Fruit fly (Drosophila melanogaster) whole organism, embryonic: ENCODE data around the gene ETHR.

Experiments used
- CG10267 ChIP-seq: fragments of 200-800 bp; sonication (Bioruptor generic); optimal IDR thresholded peaks from 2 replicates; lab custom pipeline; 2018; ENCODE audit warnings: missing biosample characterization, mild to moderate bottlenecking, missing genetic modification characterization, moderate library complexity
- CG11398 ChIP-seq: fragments of 200-800 bp; sonication (Bioruptor generic); optimal IDR thresholded peaks from 2 replicates; lab custom pipeline; 2016; ENCODE audit warnings: missing biosample characterization, missing genetic modification characterization
- CG12104 ChIP-seq: fragments of 200-800 bp; sonication (Bioruptor generic); optimal IDR thresholded peaks from 3 replicates; lab custom pipeline; 2016; ENCODE audit warnings: missing biosample characterization, missing genetic modification characterization
- CG12155 ChIP-seq: fragments of 200-800 bp; sonication (Bioruptor generic); optimal IDR thresholded peaks from 3 replicates; lab custom pipeline; 2016; ENCODE audit warnings: missing biosample characterization, missing genetic modification characterization
- CG14667 ChIP-seq: fragments of 200-800 bp; sonication (Bioruptor generic); IDR thresholded peaks from 2 replicates; pipeline ENCODE4 v1.3.6; 2022; ENCODE audit warnings: missing biosample characterization, missing genetic modification characterization
- CG15696 ChIP-seq: fragments of 200-800 bp; sonication (Bioruptor generic); optimal IDR thresholded peaks from 2 replicates; lab custom pipeline; 2019; ENCODE audit warnings: missing biosample characterization, mild to moderate bottlenecking, missing genetic modification characterization, moderate library complexity
- CG17385 ChIP-seq: fragments of 200-800 bp; sonication (Bioruptor generic); optimal IDR thresholded peaks from 3 replicates; lab custom pipeline; 2018; ENCODE audit warnings: missing biosample characterization, mild to moderate bottlenecking, missing genetic modification characterization
- CG17912 ChIP-seq: fragments of 200-800 bp; sonication (Bioruptor generic); optimal IDR thresholded peaks from 2 replicates; lab custom pipeline; 2018; ENCODE audit warnings: missing biosample characterization, mild to moderate bottlenecking, missing genetic modification characterization
- CG32767 ChIP-seq: fragments of 200-800 bp; sonication (Bioruptor generic); IDR thresholded peaks from 2 replicates; pipeline ENCODE4 v1.3.6; 2022; ENCODE audit warnings: missing biosample characterization, missing genetic modification characterization
- CG34376 ChIP-seq: fragments of 200-800 bp; sonication (Bioruptor generic); optimal IDR thresholded peaks from 2 replicates; lab custom pipeline; 2018; ENCODE audit warnings: missing biosample characterization, mild to moderate bottlenecking, missing genetic modification characterization
- CG43689 ChIP-seq: fragments of 200-800 bp; sonication (Bioruptor generic); IDR thresholded peaks from 2 replicates; pipeline ENCODE4 v1.3.6; 2022; ENCODE audit warnings: missing biosample characterization, missing genetic modification characterization
- CG4707 ChIP-seq: fragments of 200-800 bp; sonication (Bioruptor generic); optimal IDR thresholded peaks from 2 replicates; lab custom pipeline; 2018; ENCODE audit warnings: missing biosample characterization, mild to moderate bottlenecking, missing genetic modification characterization, moderate library complexity
- CG5180 ChIP-seq: fragments of 200-800 bp; sonication (Bioruptor generic); optimal IDR thresholded peaks from 3 replicates; lab custom pipeline; 2017; ENCODE audit warnings: missing biosample characterization, missing genetic modification characterization, mild to moderate bottlenecking, moderate library complexity, missing genetic modification reagents
- CG7786 ChIP-seq: fragments of 200-800 bp; sonication (Bioruptor generic); optimal IDR thresholded peaks from 2 replicates; lab custom pipeline; 2016; ENCODE audit warnings: missing biosample characterization, missing genetic modification characterization
- CG7963 ChIP-seq: fragments of 200-800 bp; sonication (Bioruptor generic); IDR thresholded peaks from 3 replicates; pipeline ENCODE4 v1.3.6; 2022; ENCODE audit warnings: missing biosample characterization, missing genetic modification characterization; ENCODE audit not compliant: partially characterized antibody
- CG8089 ChIP-seq: fragments of 200-800 bp; sonication (Bioruptor generic); optimal IDR thresholded peaks from 3 replicates; lab custom pipeline; 2016; ENCODE audit warnings: missing biosample characterization, missing genetic modification characterization
- CG8281 ChIP-seq: fragments of 200-800 bp; sonication (Bioruptor generic); optimal IDR thresholded peaks from 2 replicates; lab custom pipeline; 2018; ENCODE audit warnings: missing biosample characterization, mild to moderate bottlenecking, missing genetic modification characterization, moderate library complexity
- CG9797 ChIP-seq: fragments of 200-800 bp; sonication (Bioruptor generic); optimal IDR thresholded peaks from 3 replicates; lab custom pipeline; 2018; ENCODE audit warnings: missing biosample characterization, mild to moderate bottlenecking, missing genetic modification characterization
- CG9932 ChIP-seq: fragments of 200-800 bp; sonication (Bioruptor generic); IDR thresholded peaks from 2 replicates; pipeline ENCODE4 v1.3.6; 2022; ENCODE audit warnings: missing biosample characterization, missing genetic modification characterization
- Chrac-16 ChIP-seq: fragments of 200-800 bp; sonication (Bioruptor generic); optimal IDR thresholded peaks from 3 replicates; lab custom pipeline; 2016; ENCODE audit warnings: missing biosample characterization, missing genetic modification characterization
- Dad ChIP-seq: fragments of 200-800 bp; sonication (Bioruptor generic); optimal IDR thresholded peaks from 3 replicates; lab custom pipeline; 2016; ENCODE audit warnings: missing biosample characterization, missing genetic modification characterization
- Dbx ChIP-seq: fragments of 200-800 bp; sonication (Bioruptor generic); IDR thresholded peaks from 3 replicates; pipeline ENCODE4 v1.3.6; 2022; ENCODE audit warnings: missing biosample characterization, missing genetic modification characterization
- Dfd ChIP-seq, 2 experiments: fragments of >200 bp; optimal IDR thresholded peaks; 2 replicates each; lab custom pipeline; 2017; ENCODE audit warnings: missing biosample characterization in 2 of 2, missing genetic modification characterization in 2 of 2
- Fer1 ChIP-seq: fragments of 200-800 bp; sonication (Bioruptor generic); optimal IDR thresholded peaks from 2 replicates; lab custom pipeline; 2017; ENCODE audit warnings: missing biosample characterization, mild to moderate bottlenecking, missing genetic modification characterization
- GATAe ChIP-seq: fragments of 200-800 bp; sonication (Bioruptor generic); conservative IDR thresholded peaks from 2 replicates; pipeline ENCODE4 v1.3.6; 2022; ENCODE audit warnings: missing biosample characterization, missing genetic modification characterization
- Hr39 ChIP-seq: fragments of >200 bp; optimal IDR thresholded peaks from 2 replicates; lab custom pipeline; 2017
- Max ChIP-seq: fragments of 200-800 bp; sonication (Bioruptor generic); optimal IDR thresholded peaks from 2 replicates; lab custom pipeline; 2016; ENCODE audit warnings: missing biosample characterization, mild to moderate bottlenecking, missing genetic modification characterization
- Meics ChIP-seq: fragments of 200-800 bp; sonication (Bioruptor generic); optimal IDR thresholded peaks from 2 replicates; lab custom pipeline; 2017; ENCODE audit warnings: missing biosample characterization, mild to moderate bottlenecking, missing genetic modification characterization
- Nf-YC ChIP-seq: fragments of 200-800 bp; optimal IDR thresholded peaks from 3 replicates; lab custom pipeline; 2019; ENCODE audit warnings: missing biosample characterization, mild to moderate bottlenecking, missing genetic modification characterization, moderate library complexity
- Opbp ChIP-seq: fragments of 200-800 bp; sonication (Bioruptor generic); IDR thresholded peaks from 3 replicates; pipeline ENCODE4 v1.3.6; 2022; ENCODE audit warnings: missing biosample characterization, missing genetic modification characterization; ENCODE audit not compliant: partially characterized antibody
- Sry-β ChIP-seq: fragments of 200-800 bp; sonication (Bioruptor generic); optimal IDR thresholded peaks from 2 replicates; lab custom pipeline; 2018; ENCODE audit warnings: missing biosample characterization, mild to moderate bottlenecking, missing genetic modification characterization, moderate library complexity
- Vsx1 ChIP-seq: fragments of 200-800 bp; sonication (Bioruptor generic); optimal IDR thresholded peaks from 2 replicates; lab custom pipeline; 2017; ENCODE audit warnings: missing biosample characterization, mild to moderate bottlenecking, missing genetic modification characterization, missing genetic modification reagents
- ac ChIP-seq: fragments of 200-800 bp; sonication (Bioruptor generic); optimal IDR thresholded peaks from 3 replicates; lab custom pipeline; 2017; ENCODE audit warnings: missing biosample characterization, mild to moderate bottlenecking, missing genetic modification characterization
- cas ChIP-seq: fragments of 200-800 bp; sonication (Bioruptor generic); IDR thresholded peaks from 2 replicates; pipeline ENCODE4 v1.3.6; 2022; ENCODE audit warnings: missing biosample characterization, missing genetic modification characterization
- cwo ChIP-seq: fragments of 200-800 bp; sonication (Bioruptor generic); optimal IDR thresholded peaks from 3 replicates; lab custom pipeline; 2017; ENCODE audit warnings: missing biosample characterization, missing genetic modification characterization, mild to moderate bottlenecking, moderate library complexity, missing genetic modification reagents
- dm ChIP-seq: fragments of 200-800 bp; sonication (Bioruptor generic); optimal IDR thresholded peaks from 3 replicates; lab custom pipeline; 2016; ENCODE audit warnings: missing biosample characterization, missing genetic modification characterization
- eyg ChIP-seq: fragments of 200-800 bp; sonication (Bioruptor generic); optimal IDR thresholded peaks from 3 replicates; lab custom pipeline; 2016; ENCODE audit warnings: missing biosample characterization, missing genetic modification characterization
- fru ChIP-seq: fragments of >200 bp; optimal IDR thresholded peaks from 2 replicates; lab custom pipeline; 2017
- gro ChIP-seq: fragments of 200-800 bp; sonication (Bioruptor generic); optimal IDR thresholded peaks from 2 replicates; lab custom pipeline; 2016; ENCODE audit warnings: missing biosample characterization, missing genetic modification characterization
- gsb-n ChIP-seq: fragments of 200-800 bp; sonication (Bioruptor generic); optimal IDR thresholded peaks from 3 replicates; lab custom pipeline; 2018; ENCODE audit warnings: missing biosample characterization, mild to moderate bottlenecking, missing genetic modification characterization
- h ChIP-seq: fragments of >200 bp; optimal IDR thresholded peaks from 2 replicates; lab custom pipeline; 2017
- hb ChIP-seq: fragments of 200-800 bp; sonication (Bioruptor generic); IDR thresholded peaks from 3 replicates; pipeline ENCODE4 v1.3.6; 2022; ENCODE audit warnings: missing biosample characterization, missing genetic modification characterization; ENCODE audit not compliant: partially characterized antibody
- inv ChIP-seq: fragments of 200-800 bp; sonication (Bioruptor generic); IDR thresholded peaks from 2 replicates; pipeline ENCODE4 v1.3.6; 2022; ENCODE audit warnings: missing biosample characterization, missing genetic modification characterization; ENCODE audit not compliant: partially characterized antibody
- knrl ChIP-seq: fragments of 200-800 bp; sonication (Bioruptor generic); IDR thresholded peaks from 3 replicates; pipeline ENCODE4 v1.3.6; 2022; ENCODE audit warnings: missing biosample characterization, missing genetic modification characterization; ENCODE audit not compliant: partially characterized antibody
- mld ChIP-seq: fragments of 200-800 bp; sonication (Bioruptor generic); IDR thresholded peaks from 3 replicates; pipeline ENCODE4 v1.3.6; 2022; ENCODE audit warnings: missing biosample characterization, missing genetic modification characterization; ENCODE audit not compliant: partially characterized antibody
- oc ChIP-seq: fragments of 200-800 bp; sonication (Bioruptor generic); optimal IDR thresholded peaks from 2 replicates; lab custom pipeline; 2018; ENCODE audit warnings: missing biosample characterization, mild to moderate bottlenecking, missing genetic modification characterization, moderate library complexity
- psq ChIP-seq: fragments of 200-800 bp; sonication (Bioruptor generic); optimal IDR thresholded peaks from 2 replicates; lab custom pipeline; 2017; ENCODE audit warnings: missing biosample characterization, missing genetic modification characterization
- sens-2 ChIP-seq: fragments of 200-800 bp; sonication (Bioruptor generic); IDR thresholded peaks from 2 replicates; pipeline ENCODE4 v1.3.6; 2022; ENCODE audit warnings: missing biosample characterization, missing genetic modification characterization
- slou ChIP-seq: fragments of 200-800 bp; sonication (Bioruptor generic); optimal IDR thresholded peaks from 3 replicates; lab custom pipeline; 2016; ENCODE audit warnings: missing biosample characterization, missing genetic modification characterization
- zen2 ChIP-seq: fragments of 200-800 bp; sonication (Bioruptor generic); IDR thresholded peaks from 3 replicates; pipeline ENCODE4 v1.3.6; 2022; ENCODE audit warnings: missing biosample characterization, missing genetic modification characterization; ENCODE audit not compliant: partially characterized antibody

ETHR gene

dm6 chr3R:21223453-21224057 is 23.3 kb upstream of the ETHR start, which contains the start of the genes CG3337 and Nelf-A (continued):
- TF ChIP-seq CG12155 (GFP tag; lab: Kevin White, UChicago) (peak; percentile 59), CG7786 (GFP tag; lab: Kevin White, UChicago) (peak; percentile 83), CG17385 (GFP tag; lab: Kevin White, UChicago) (peak; percentile 2), gsb-n (tag; lab: Kevin White, UChicago) (no peak), CG8281 (tag; lab: Kevin White, UChicago) (no peak), inv (GFP tag; lab: Robert Waterston, UW) (peak; percentile 80), Dbx (peak; percentile 86), CG11398 (GFP tag; lab: Kevin White, UChicago) (peak; percentile 57), ac (GFP tag; lab: Kevin White, UChicago) (no peak), Hr39 (no peak), Dfd (GFP tag; optimal IDR thresholded peaks at IDR 0.05; lab: Kevin White, UChicago) (no peak), Max (peak; percentile 83), CG8089 (GFP tag; lab: Kevin White, UChicago) (peak; percentile 75), CG15696 (tag; lab: Kevin White, UChicago) (peak; percentile 14), h (lab: Kevin White, UChicago) (no peak), dm (GFP tag; lab: Kevin White, UChicago) (peak; percentile 90), CG9932 (peak; percentile 92), knrl (GFP tag; lab: Robert Waterston, UW) (peak; percentile 83), slou (no peak), zen2 (GFP tag; lab: Robert Waterston, UW) (peak; percentile 74), CG12104 (GFP tag; lab: Kevin White, UChicago) (no peak), GATAe (GFP tag; lab: Robert Waterston, UW) (0 out of 2 replicates have a peak, but pooled peaks have one; percentile 24), eyg (GFP tag; lab: Kevin White, UChicago) (peak; percentile 63), Meics (GFP tag; lab: Kevin White, UChicago) (peak; percentile 61), cas (peak; percentile 56; the same call in 1 of the 2 replicates), Opbp (peak; percentile 84), CG17912 (GFP tag; lab: Kevin White, UChicago) (peak; percentile 71), Sry-β (GFP tag; lab: Kevin White, UChicago) (no peak), psq (peak; percentile 25), sens-2 (no peak), CG43689 (GFP tag; lab: Robert Waterston, UW) (no peak), CG34376 (peak; percentile 61), CG9797 (GFP tag; lab: Kevin White, UChicago) (peak; percentile 58), Chrac-16 (peak; percentile 68), hb (peak; percentile 78), fru (lab: Kevin White, UChicago) (no peak), cwo (GFP tag; lab: Kevin White, UChicago) (no peak), CG5180 (GFP tag; lab: Kevin White, UChicago) (no peak), CG4707 (GFP tag; lab: Kevin White, UChicago) (peak; percentile 49), CG10267 (tag; lab: Kevin White, UChicago) (peak; percentile 97), Fer1 (GFP tag; lab: Kevin White, UChicago) (peak; percentile 15), mld (GFP tag; lab: Robert Waterston, UW) (peak; percentile 72; the same call in 1 of the 3 replicates), Dad (GFP tag; lab: Kevin White, UChicago) (peak; percentile 73), gro (GFP tag; lab: Kevin White, UChicago) (peak; percentile 89), oc (no peak), CG14667 (GFP tag; lab: Robert Waterston, UW) (peak; percentile 30; the same call in 1 of the 2 replicates), Nf-YC (no peak), Vsx1 (GFP tag; lab: Kevin White, UChicago) (no peak), CG7963 (GFP tag; lab: Robert Waterston, UW) (peak; percentile 76), CG32767 (peak; percentile 22; the same call in 1 of the 2 replicates)
